Fruit fly (Drosophila melanogaster) whole organism: ENCODE results near the gene betaTub65B.

ENCODE experiments used
- EcR ChIP-seq, 2 experiments: fragments of >200 bp; optimal IDR thresholded peaks; 2 replicates each; lab custom pipeline; 2017; ENCODE audit warnings: missing biosample characterization in 2 of 2, missing genetic modification characterization in 2 of 2, missing genetic modification reagents in 2 of 2
- pan ChIP-seq: fragments of >200 bp; optimal IDR thresholded peaks from 2 replicates; lab custom pipeline; 2017
- psq ChIP-seq: fragments of >200 bp; optimal IDR thresholded peaks from 2 replicates; lab custom pipeline; 2017
- usp ChIP-seq: fragments of >200 bp; optimal IDR thresholded peaks from 2 replicates; lab custom pipeline; 2017; ENCODE audit warnings: missing biosample characterization, missing genetic modification characterization, mixed read lengths

DNA sequence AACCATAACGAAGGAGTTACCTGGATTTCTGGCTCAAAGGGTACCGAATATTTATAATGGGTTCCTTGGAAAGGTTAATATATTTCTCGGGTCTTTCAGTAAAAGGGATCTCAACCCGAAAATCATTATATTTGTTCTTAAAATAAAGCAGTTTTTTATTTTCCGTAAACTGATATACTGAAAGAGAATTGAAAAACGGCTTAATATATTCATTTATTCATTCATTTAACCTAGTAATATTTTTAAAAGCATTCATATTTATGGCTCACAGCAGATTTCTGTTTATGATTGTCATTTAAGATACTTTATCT is 33.7 kb upstream of the betaTub65B start:
- TF ChIP-seq pan (lab: Kevin White, UChicago): no peak
- TF ChIP-seq usp (GFP tag; lab: Kevin White, UChicago): no peak
- TF ChIP-seq psq (lab: Kevin White, UChicago): no peak
- TF ChIP-seq EcR (GFP tag; optimal IDR thresholded peaks at IDR 0.05; lab: Kevin White, UChicago): no peak
